Worm (Caenorhabditis elegans) whole organism, L2 larva: Measurements from ENCODE around the gene tsp-5.

ENCODE experiments used
- C34F6.9 ChIP-seq: fragments of 150-350 bp; optimal IDR thresholded peaks from 2 replicates; lab custom pipeline; 2014; ENCODE audit warnings: missing biosample characterization, missing genetic modification characterization
- F13H6.1 ChIP-seq: sonication (generic microtip); optimal IDR thresholded peaks from 2 replicates; lab custom pipeline; 2016; ENCODE audit warnings: missing genetic modification characterization, missing compliant biosample characterization
- Y55F3AM.14 ChIP-seq: fragments of 200-800 bp; sonication (Bioruptor generic); optimal IDR thresholded peaks from 2 replicates; lab custom pipeline; 2018; ENCODE audit warnings: mild to moderate bottlenecking, missing genetic modification characterization, missing compliant biosample characterization
- alr-1 ChIP-seq: fragments of 150-350 bp; optimal IDR thresholded peaks from 2 replicates; lab custom pipeline; 2014; ENCODE audit warnings: missing biosample characterization, missing genetic modification characterization
- aly-2 ChIP-seq: fragments of 150-350 bp; optimal IDR thresholded peaks from 2 replicates; lab custom pipeline; 2014; ENCODE audit warnings: missing biosample characterization, missing genetic modification characterization
- ama-1 ChIP-seq: fragments of 150-350 bp; optimal IDR thresholded peaks from 2 replicates; lab custom pipeline; 2018; ENCODE audit warnings: inconsistent platforms
- crh-2 ChIP-seq: sonication (generic microtip); optimal IDR thresholded peaks from 2 replicates; lab custom pipeline; 2017; ENCODE audit warnings: missing biosample characterization, missing genetic modification characterization
- dmd-4 ChIP-seq: sonication (generic microtip); optimal IDR thresholded peaks from 2 replicates; lab custom pipeline; 2017; ENCODE audit warnings: missing biosample characterization, missing genetic modification characterization
- egl-27 ChIP-seq: sonication (generic microtip); optimal IDR thresholded peaks from 3 replicates; lab custom pipeline; 2017; ENCODE audit warnings: missing biosample characterization, missing genetic modification reagents, missing genetic modification characterization
- elt-1 ChIP-seq: fragments of 150-350 bp; optimal IDR thresholded peaks from 2 replicates; lab custom pipeline; 2014; ENCODE audit warnings: missing biosample characterization, missing genetic modification characterization
- fos-1 ChIP-seq: fragments of 150-350 bp; optimal IDR thresholded peaks from 2 replicates; lab custom pipeline; 2014; ENCODE audit warnings: missing biosample characterization, missing genetic modification characterization
- gmeb-1 ChIP-seq: fragments of 150-350 bp; optimal IDR thresholded peaks from 2 replicates; lab custom pipeline; 2014; ENCODE audit warnings: missing biosample characterization, missing genetic modification characterization
- lin-13 ChIP-seq: fragments of 150-350 bp; optimal IDR thresholded peaks from 2 replicates; lab custom pipeline; 2014; ENCODE audit warnings: missing biosample characterization, missing genetic modification reagents, missing genetic modification characterization
- lin-39 ChIP-seq: fragments of 150-350 bp; optimal IDR thresholded peaks from 2 replicates; lab custom pipeline; 2014; ENCODE audit warnings: missing biosample characterization, missing genetic modification reagents, missing genetic modification characterization
- mab-5 ChIP-seq: fragments of 150-350 bp; optimal IDR thresholded peaks from 2 replicates; lab custom pipeline; 2014; ENCODE audit warnings: missing biosample characterization, missing genetic modification characterization
- mbf-1 ChIP-seq: sonication (generic microtip); optimal IDR thresholded peaks from 2 replicates; lab custom pipeline; 2017; ENCODE audit warnings: missing biosample characterization, missing genetic modification characterization
- nhr-10 ChIP-seq: sonication (generic microtip); optimal IDR thresholded peaks from 2 replicates; lab custom pipeline; 2017; ENCODE audit warnings: missing biosample characterization, missing genetic modification characterization
- nhr-129 ChIP-seq: fragments of 150-350 bp; optimal IDR thresholded peaks from 2 replicates; lab custom pipeline; 2014; ENCODE audit warnings: missing biosample characterization, missing genetic modification characterization
- nhr-21 ChIP-seq: fragments of 150-350 bp; optimal IDR thresholded peaks from 2 replicates; lab custom pipeline; 2014; ENCODE audit warnings: missing biosample characterization, missing genetic modification characterization
- nhr-23 ChIP-seq: fragments of 150-350 bp; optimal IDR thresholded peaks from 2 replicates; lab custom pipeline; 2014; ENCODE audit warnings: missing biosample characterization, missing genetic modification reagents, missing genetic modification characterization
- nhr-237 ChIP-seq: fragments of 150-350 bp; optimal IDR thresholded peaks from 2 replicates; lab custom pipeline; 2014; ENCODE audit warnings: missing biosample characterization, missing genetic modification characterization
- nhr-25 ChIP-seq: fragments of 150-350 bp; sonication (generic microtip); optimal IDR thresholded peaks from 3 replicates; lab custom pipeline; 2014; ENCODE audit warnings: missing biosample characterization, missing genetic modification characterization
- nhr-77 ChIP-seq: fragments of 150-350 bp; optimal IDR thresholded peaks from 2 replicates; lab custom pipeline; 2014; ENCODE audit warnings: missing biosample characterization, missing genetic modification characterization
- peb-1 ChIP-seq: fragments of 150-350 bp; optimal IDR thresholded peaks from 2 replicates; lab custom pipeline; 2014; ENCODE audit warnings: missing biosample characterization, missing genetic modification characterization
- skn-1 ChIP-seq: sonication (generic microtip); optimal IDR thresholded peaks from 2 replicates; lab custom pipeline; 2017; ENCODE audit warnings: missing biosample characterization, missing genetic modification characterization
- sma-9 ChIP-seq, 2 experiments: fragments of 150-350 bp in 1 of 2; sonication (generic microtip) in 1 of 2; optimal IDR thresholded peaks; 2 replicates each; lab custom pipeline; 2014 to 2016; ENCODE audit warnings: missing genetic modification characterization in 2 of 2, mild to moderate bottlenecking in 1 of 2, missing biosample characterization in 1 of 2, missing compliant biosample characterization in 1 of 2, missing genetic modification reagents in 1 of 2, moderate library complexity in 1 of 2
- snpc-4 ChIP-seq: fragments of 150-350 bp; optimal IDR thresholded peaks from 2 replicates; lab custom pipeline; 2014; ENCODE audit warnings: missing biosample characterization, missing genetic modification characterization
- unc-39 ChIP-seq: fragments of 150-350 bp; optimal IDR thresholded peaks from 2 replicates; lab custom pipeline; 2014; ENCODE audit warnings: missing biosample characterization, missing genetic modification characterization
- unc-55 ChIP-seq: fragments of 150-350 bp; sonication (generic microtip); optimal IDR thresholded peaks from 3 replicates; lab custom pipeline; 2014; ENCODE audit warnings: missing biosample characterization, missing genetic modification reagents, missing genetic modification characterization
- zag-1 ChIP-seq: fragments of 150-350 bp; optimal IDR thresholded peaks from 2 replicates; lab custom pipeline; 2014; ENCODE audit warnings: missing biosample characterization, missing genetic modification characterization
- ztf-11 ChIP-seq: sonication (generic microtip); optimal IDR thresholded peaks from 2 replicates; lab custom pipeline; 2017; ENCODE audit warnings: missing biosample characterization, missing genetic modification characterization
- ztf-4 ChIP-seq: fragments of 150-350 bp; optimal IDR thresholded peaks from 2 replicates; lab custom pipeline; 2014; ENCODE audit warnings: missing biosample characterization, missing genetic modification characterization

The tsp-5 gene

ce11 chrIV:13623533-13623932 lies 32.0 kb upstream of the tsp-5 start, which contains the start of gene C08F11.1:
TSS of gene C08F11.1 (plus strand) at chrIV:13623833.
- TF ChIP-seq zag-1 (no peak), ztf-11 (tag; lab: Kevin White, UChicago) (no peak), nhr-25 (no peak), mbf-1 (no peak), nhr-237 (tag; lab: Kevin White, UChicago) (no peak), ztf-4 (tag; lab: Kevin White, UChicago) (no peak)

DNA sequence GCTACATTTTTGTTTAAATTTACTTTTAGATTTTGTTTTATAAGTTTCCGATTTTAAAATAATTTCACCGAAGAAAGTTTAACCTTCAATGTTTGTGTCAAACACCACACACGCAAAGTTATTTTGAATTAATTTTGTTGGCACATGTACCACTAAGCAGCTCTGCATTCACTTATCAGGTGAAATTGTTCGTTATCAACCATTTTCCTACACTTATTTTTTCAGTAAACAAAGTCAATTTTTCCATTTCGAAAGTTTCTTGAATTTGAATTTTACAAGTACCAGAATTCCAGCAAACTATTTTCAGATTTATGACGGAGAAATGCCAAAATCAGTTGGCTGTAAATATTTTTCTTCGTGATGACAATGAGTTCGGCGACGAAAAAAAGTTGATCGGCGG lies 27.7 kb upstream of the tsp-5 start, which contains the start of gene C08F11.3:
Gene C08F11.3, plus strand, starts transcription at position 301 of the 400 bp plus-strand sequence.
- no peak for TF ChIP-seq fos-1
- TF ChIP-seq nhr-10 (tag; lab: Kevin White, UChicago), result no peak
- TF ChIP-seq elt-1 (tag; lab: Kevin White, UChicago), result no peak
- TF ChIP-seq skn-1, result no peak
- TF ChIP-seq F13H6.1, result no peak
- TF ChIP-seq ztf-4 (tag; lab: Kevin White, UChicago), result no peak
- TF ChIP-seq egl-27 (tag; lab: Kevin White, UChicago), result no peak
- no peak for TF ChIP-seq aly-2 (tag; lab: Kevin White, UChicago)

- TF ChIP-seq mbf-1 (no peak), nhr-77 (tag; lab: Kevin White, UChicago) (no peak), sma-9 (GFP tag; optimal IDR thresholded peaks at IDR 0.05; lab: Kevin White, UChicago) (peak; percentile 60), sma-9 (tag; optimal IDR thresholded peaks at IDR 0.05; lab: Kevin White, UChicago) (no peak), egl-27 (tag; lab: Kevin White, UChicago) (no peak), ztf-4 (tag; lab: Kevin White, UChicago) (no peak), unc-55 (GFP tag; lab: Kevin White, UChicago) (no peak), nhr-237 (tag; lab: Kevin White, UChicago) (no peak), gmeb-1 (tag; lab: Kevin White, UChicago) (peak; percentile 18), fos-1 (peak; percentile 43), ama-1 (no peak), zag-1 (no peak), nhr-21 (tag; lab: Kevin White, UChicago) (no peak), crh-2 (no peak), lin-13 (GFP tag; lab: Kevin White, UChicago) (no peak), dmd-4 (tag; lab: Kevin White, UChicago) (no peak), C34F6.9 (tag; lab: Kevin White, UChicago) (no peak), peb-1 (tag; lab: Kevin White, UChicago) (no peak), nhr-129 (tag; lab: Kevin White, UChicago) (peak; percentile 12), lin-39 (tag; lab: Kevin White, UChicago) (no peak), nhr-23 (tag; lab: Kevin White, UChicago) (no peak)
Measured at ce11 chrIV:13609755-13610154, 18.2 kb upstream of the tsp-5 start, which contains the start of gene C08F11.13. TSS of gene C08F11.13 (minus strand) at chrIV:13609892.

- TF ChIP-seq dmd-4 (tag; lab: Kevin White, UChicago), result no peak
- peak; percentile 60 for TF ChIP-seq snpc-4 (tag; lab: Kevin White, UChicago)
- TF ChIP-seq nhr-21 (tag; lab: Kevin White, UChicago), result no peak
- TF ChIP-seq nhr-129 (tag; lab: Kevin White, UChicago), result no peak
- TF ChIP-seq, all 48 proteins: peak for 1
Measured at ce11 chrIV:13601973-13602669, 10.6 kb upstream of the tsp-5 start, which contains the start of gene Y45F10B.59. TSS of gene Y45F10B.59 (plus strand) at chrIV:13602619.

DNA sequence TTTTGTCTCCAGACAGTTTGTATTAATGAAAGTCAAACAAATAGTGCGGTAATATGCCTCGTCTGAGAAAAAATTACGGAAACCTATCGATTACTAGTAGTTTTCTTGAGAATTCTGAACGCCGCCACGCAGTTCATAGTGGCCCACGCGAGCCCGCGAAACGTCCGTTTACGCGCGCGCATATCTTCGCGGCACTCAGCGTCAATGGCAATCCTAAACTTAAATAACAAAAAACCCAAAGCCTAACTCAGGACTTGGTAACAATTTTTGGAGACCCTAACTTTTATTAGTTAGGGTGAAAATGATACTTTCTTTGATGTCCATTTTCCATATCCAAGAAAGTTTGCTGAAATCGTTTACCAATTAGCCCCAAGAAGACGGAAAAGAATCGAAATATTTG lies 9.9 kb upstream of the tsp-5 start:
- TF ChIP-seq unc-39 (tag; lab: Kevin White, UChicago) (no peak), skn-1 (no peak), alr-1 (tag; lab: Kevin White, UChicago) (no peak), Y55F3AM.14 (no peak), zag-1 (no peak), nhr-21 (tag; lab: Kevin White, UChicago) (no peak), nhr-129 (tag; lab: Kevin White, UChicago) (no peak), fos-1 (no peak), unc-55 (GFP tag; lab: Kevin White, UChicago) (no peak), mab-5 (no peak)
